Fruit fly (Drosophila melanogaster) whole organism, embryonic: Measurements from ENCODE around the gene CG15011.
A peak's percentile ranks its signal among the peaks of the same experiment; 100 is the strongest.

Experiments
- Bgb ChIP-seq: fragments of 200-800 bp; sonication (Bioruptor generic); IDR thresholded peaks from 2 replicates; pipeline ENCODE4 v1.3.6; 2022; ENCODE audit warnings: missing biosample characterization, missing genetic modification characterization; ENCODE audit not compliant: partially characterized antibody
- CG11247 ChIP-seq: fragments of 200-800 bp; sonication (Bioruptor generic); IDR thresholded peaks from 2 replicates; pipeline ENCODE4 v1.3.6; 2022; ENCODE audit warnings: missing biosample characterization, missing genetic modification characterization
- CG11456 ChIP-seq: fragments of 200-800 bp; sonication (Bioruptor generic); IDR thresholded peaks from 3 replicates; pipeline ENCODE4 v1.3.6; 2022; ENCODE audit warnings: missing biosample characterization, missing genetic modification characterization
- CG12071 ChIP-seq: fragments of 200-800 bp; sonication (Bioruptor generic); optimal IDR thresholded peaks from 3 replicates; lab custom pipeline; 2018; ENCODE audit warnings: missing biosample characterization, mild to moderate bottlenecking, missing genetic modification characterization
- CG12659 ChIP-seq: fragments of 200-800 bp; sonication (Bioruptor generic); optimal IDR thresholded peaks from 3 replicates; lab custom pipeline; 2017; ENCODE audit warnings: mild to moderate bottlenecking, missing biosample characterization, missing genetic modification reagents, missing genetic modification characterization
- CG13296 ChIP-seq: fragments of 200-800 bp; sonication (Bioruptor generic); optimal IDR thresholded peaks from 3 replicates; lab custom pipeline; 2018; ENCODE audit warnings: missing biosample characterization, mild to moderate bottlenecking, missing genetic modification characterization
- CG13424 ChIP-seq: fragments of 200-800 bp; sonication (Bioruptor generic); optimal IDR thresholded peaks from 2 replicates; lab custom pipeline; 2019; ENCODE audit warnings: missing biosample characterization, mild to moderate bottlenecking, missing genetic modification characterization, moderate library complexity
- CG17328 ChIP-seq: fragments of 200-800 bp; sonication (Bioruptor generic); IDR thresholded peaks from 2 replicates; pipeline ENCODE4 v1.3.6; 2022; ENCODE audit warnings: missing biosample characterization, missing genetic modification characterization
- CG17912 ChIP-seq: fragments of 200-800 bp; sonication (Bioruptor generic); optimal IDR thresholded peaks from 2 replicates; lab custom pipeline; 2018; ENCODE audit warnings: missing biosample characterization, mild to moderate bottlenecking, missing genetic modification characterization
- CG18262 ChIP-seq: fragments of 200-800 bp; optimal IDR thresholded peaks from 3 replicates; lab custom pipeline; 2019; ENCODE audit warnings: missing biosample characterization, mild to moderate bottlenecking, missing genetic modification characterization, moderate library complexity
- CG18619 ChIP-seq: fragments of 200-800 bp; sonication (Bioruptor generic); optimal IDR thresholded peaks from 3 replicates; lab custom pipeline; 2017; ENCODE audit warnings: missing biosample characterization, mild to moderate bottlenecking, missing genetic modification characterization
- CG2129 ChIP-seq: fragments of 200-800 bp; sonication (Bioruptor generic); IDR thresholded peaks from 2 replicates; pipeline ENCODE4 v1.3.6; 2022; ENCODE audit warnings: missing biosample characterization, missing genetic modification characterization; ENCODE audit not compliant: partially characterized antibody
- CG2889 ChIP-seq: fragments of 200-800 bp; sonication (Bioruptor generic); IDR thresholded peaks from 3 replicates; pipeline ENCODE4 v1.3.6; 2022; ENCODE audit warnings: missing biosample characterization, missing genetic modification characterization
- CG31388 ChIP-seq: fragments of 200-800 bp; sonication (Bioruptor generic); optimal IDR thresholded peaks from 2 replicates; lab custom pipeline; 2016; ENCODE audit warnings: missing biosample characterization, missing genetic modification characterization
- CG32532 ChIP-seq: fragments of 200-800 bp; sonication (Bioruptor generic); IDR thresholded peaks from 2 replicates; pipeline ENCODE4 v1.3.6; 2022; ENCODE audit warnings: missing biosample characterization, missing genetic modification characterization
- CG33213 ChIP-seq: fragments of 200-800 bp; sonication (Bioruptor generic); optimal IDR thresholded peaks from 3 replicates; lab custom pipeline; 2016; ENCODE audit warnings: missing biosample characterization, missing genetic modification characterization
- CG3995 ChIP-seq: fragments of 200-800 bp; sonication (Bioruptor generic); optimal IDR thresholded peaks from 3 replicates; lab custom pipeline; 2016; ENCODE audit warnings: missing biosample characterization, missing genetic modification characterization
- CG6765 ChIP-seq: fragments of 200-800 bp; sonication (Bioruptor generic); optimal IDR thresholded peaks from 3 replicates; lab custom pipeline; 2017; ENCODE audit warnings: missing biosample characterization, mild to moderate bottlenecking, missing genetic modification characterization
- CG8089 ChIP-seq: fragments of 200-800 bp; sonication (Bioruptor generic); optimal IDR thresholded peaks from 3 replicates; lab custom pipeline; 2016; ENCODE audit warnings: missing biosample characterization, missing genetic modification characterization
- CG8388 ChIP-seq: fragments of 200-800 bp; sonication (Bioruptor generic); optimal IDR thresholded peaks from 2 replicates; lab custom pipeline; 2019; ENCODE audit warnings: missing biosample characterization, mild to moderate bottlenecking, missing genetic modification characterization, moderate library complexity
- CG8924 ChIP-seq: fragments of 200-800 bp; optimal IDR thresholded peaks from 3 replicates; lab custom pipeline; 2019; ENCODE audit warnings: missing biosample characterization, mild to moderate bottlenecking, missing genetic modification characterization, moderate library complexity
- CG9437 ChIP-seq: fragments of 200-800 bp; sonication (Bioruptor generic); optimal IDR thresholded peaks from 2 replicates; lab custom pipeline; 2018; ENCODE audit warnings: missing biosample characterization, mild to moderate bottlenecking, missing genetic modification characterization
- CG9609 ChIP-seq: fragments of 200-800 bp; sonication (Bioruptor generic); optimal IDR thresholded peaks from 3 replicates; lab custom pipeline; 2016; ENCODE audit warnings: missing biosample characterization, missing genetic modification characterization
- D19B ChIP-seq: fragments of 200-800 bp; sonication (Bioruptor generic); optimal IDR thresholded peaks from 2 replicates; lab custom pipeline; 2017; ENCODE audit warnings: missing biosample characterization, mild to moderate bottlenecking, missing genetic modification characterization
- E2f1 ChIP-seq: fragments of 200-800 bp; sonication (Bioruptor generic); IDR thresholded peaks from 2 replicates; pipeline ENCODE4 v1.3.6; 2022; ENCODE audit warnings: missing biosample characterization, missing genetic modification characterization
- Elba2 ChIP-seq: fragments of 200-800 bp; sonication (Bioruptor generic); optimal IDR thresholded peaks from 3 replicates; lab custom pipeline; 2016; ENCODE audit warnings: missing biosample characterization, missing genetic modification characterization
- Ets65A ChIP-seq: fragments of 200-800 bp; sonication (Bioruptor generic); peaks from one replicate; lab custom pipeline; 2016; ENCODE audit warnings: missing biosample characterization, missing genetic modification characterization
- Fer1 ChIP-seq: fragments of 200-800 bp; sonication (Bioruptor generic); optimal IDR thresholded peaks from 2 replicates; lab custom pipeline; 2017; ENCODE audit warnings: missing biosample characterization, mild to moderate bottlenecking, missing genetic modification characterization
- H15 ChIP-seq: fragments of 200-800 bp; sonication (Bioruptor generic); IDR thresholded peaks from 3 replicates; pipeline ENCODE4 v1.3.6; 2022; ENCODE audit warnings: missing biosample characterization, missing genetic modification characterization
- Hr78 ChIP-seq, 2 experiments: fragments of 200-800 bp in 1 of 2; fragments of >200 bp in 1 of 2; sonication (Bioruptor generic) in 1 of 2; optimal IDR thresholded peaks; 2 replicates each; lab custom pipeline; 2017 to 2019; ENCODE audit warnings: missing biosample characterization in 2 of 2, missing genetic modification characterization in 2 of 2, mild to moderate bottlenecking in 1 of 2, moderate library complexity in 1 of 2
- Neu2 ChIP-seq: fragments of 200-800 bp; sonication (Bioruptor generic); optimal IDR thresholded peaks from 3 replicates; lab custom pipeline; 2016; ENCODE audit warnings: missing biosample characterization, missing genetic modification characterization, borderline replicate concordance
- Rx ChIP-seq: fragments of 200-800 bp; sonication (Bioruptor generic); IDR thresholded peaks from 2 replicates; pipeline ENCODE4 v1.3.6; 2022; ENCODE audit warnings: missing biosample characterization, missing genetic modification characterization
- Sry-δ ChIP-seq: fragments of 200-800 bp; sonication (Bioruptor generic); optimal IDR thresholded peaks from 2 replicates; lab custom pipeline; 2016; ENCODE audit warnings: missing biosample characterization, missing genetic modification characterization
- ac ChIP-seq: fragments of 200-800 bp; sonication (Bioruptor generic); optimal IDR thresholded peaks from 3 replicates; lab custom pipeline; 2017; ENCODE audit warnings: missing biosample characterization, mild to moderate bottlenecking, missing genetic modification characterization
- al ChIP-seq: fragments of 200-800 bp; sonication (Bioruptor generic); IDR thresholded peaks from 2 replicates; pipeline ENCODE4 v1.3.6; 2022; ENCODE audit warnings: missing biosample characterization, missing genetic modification characterization
- bigmax ChIP-seq: fragments of 200-800 bp; sonication (Bioruptor generic); optimal IDR thresholded peaks from 2 replicates; lab custom pipeline; 2018; ENCODE audit warnings: missing biosample characterization, mild to moderate bottlenecking, missing genetic modification characterization
- bowl ChIP-seq: fragments of 200-800 bp; sonication (Bioruptor generic); IDR thresholded peaks from 2 replicates; pipeline ENCODE4 v1.3.6; 2022; ENCODE audit warnings: missing biosample characterization, missing genetic modification characterization
- danr ChIP-seq: fragments of 200-800 bp; sonication (Bioruptor generic); IDR thresholded peaks from 2 replicates; pipeline ENCODE4 v1.3.6; 2022; ENCODE audit warnings: missing biosample characterization, missing genetic modification characterization
- hbn ChIP-seq: fragments of 200-800 bp; sonication (Bioruptor generic); IDR thresholded peaks from 2 replicates; pipeline ENCODE4 v1.3.6; 2022; ENCODE audit warnings: missing biosample characterization, missing genetic modification characterization; ENCODE audit not compliant: partially characterized antibody
- her ChIP-seq: fragments of 200-800 bp; sonication (Bioruptor generic); optimal IDR thresholded peaks from 2 replicates; lab custom pipeline; 2016; ENCODE audit warnings: missing biosample characterization, missing genetic modification characterization
- jumu ChIP-seq: fragments of 200-800 bp; sonication (Bioruptor generic); optimal IDR thresholded peaks from 3 replicates; lab custom pipeline; 2016; ENCODE audit warnings: missing biosample characterization, missing genetic modification characterization
- kay ChIP-seq: fragments of 200-800 bp; sonication (Bioruptor generic); optimal IDR thresholded peaks from 2 replicates; lab custom pipeline; 2016; ENCODE audit warnings: missing biosample characterization, missing genetic modification characterization
- lbe ChIP-seq: fragments of 200-800 bp; sonication (Bioruptor generic); optimal IDR thresholded peaks from 2 replicates; lab custom pipeline; 2016; ENCODE audit warnings: missing biosample characterization, mild to moderate bottlenecking, missing genetic modification characterization
- nerfin-2 ChIP-seq: fragments of 200-800 bp; sonication (Bioruptor generic); IDR thresholded peaks from 2 replicates; pipeline ENCODE4 v1.3.6; 2022; ENCODE audit warnings: missing biosample characterization, missing genetic modification characterization; ENCODE audit not compliant: partially characterized antibody
- oc ChIP-seq: fragments of 200-800 bp; sonication (Bioruptor generic); optimal IDR thresholded peaks from 2 replicates; lab custom pipeline; 2018; ENCODE audit warnings: missing biosample characterization, mild to moderate bottlenecking, missing genetic modification characterization, moderate library complexity
- odd ChIP-seq: fragments of 200-800 bp; sonication (Bioruptor generic); optimal IDR thresholded peaks from 2 replicates; lab custom pipeline; 2017; ENCODE audit warnings: missing biosample characterization, mild to moderate bottlenecking, missing genetic modification characterization
- rib ChIP-seq: fragments of 200-800 bp; sonication (Bioruptor generic); IDR thresholded peaks from 2 replicates; pipeline ENCODE4 v1.3.6; 2022; ENCODE audit warnings: missing biosample characterization, missing genetic modification characterization
- run ChIP-seq: fragments of 200-800 bp; sonication (Bioruptor generic); optimal IDR thresholded peaks from 3 replicates; lab custom pipeline; 2018; ENCODE audit warnings: missing biosample characterization, mild to moderate bottlenecking, missing genetic modification characterization
- sob ChIP-seq: fragments of 200-800 bp; sonication (Bioruptor generic); IDR thresholded peaks from 2 replicates; pipeline ENCODE4 v1.3.6; 2022; ENCODE audit warnings: missing biosample characterization, missing genetic modification characterization
- zen2 ChIP-seq: fragments of 200-800 bp; sonication (Bioruptor generic); IDR thresholded peaks from 3 replicates; pipeline ENCODE4 v1.3.6; 2022; ENCODE audit warnings: missing biosample characterization, missing genetic modification characterization; ENCODE audit not compliant: partially characterized antibody
- zf30C ChIP-seq: fragments of 200-800 bp; sonication (Bioruptor generic); optimal IDR thresholded peaks from 3 replicates; lab custom pipeline; 2018; ENCODE audit warnings: missing biosample characterization, mild to moderate bottlenecking, missing genetic modification characterization

CG15011 gene

dm6 chr3L:4292120-4292697 lies 33.3 kb upstream of the CG15011 start, which contains the start of the genes CG15012 and Fdx2 (continued):
- no peak for TF ChIP-seq CG6765 (GFP tag; lab: Kevin White, UChicago)
- TF ChIP-seq zen2 (GFP tag; lab: Robert Waterston, UW), result no peak
- TF ChIP-seq E2f1 (GFP tag; lab: Robert Waterston, UW), result no peak
- TF ChIP-seq CG32532 (GFP tag; lab: Robert Waterston, UW), result no peak; the same call in 1 of the 2 replicates
- TF ChIP-seq CG11247, result no peak
- no peak for TF ChIP-seq CG8089
- TF ChIP-seq CG9437 (GFP tag; lab: Kevin White, UChicago), result peak; percentile 28
- TF ChIP-seq ac, result no peak
- TF ChIP-seq oc (tag; lab: Kevin White, UChicago), result no peak
- no peak for TF ChIP-seq her (GFP tag; lab: Kevin White, UChicago)
- TF ChIP-seq al (GFP tag; lab: Robert Waterston, UW), result no peak
- TF ChIP-seq CG8388 (GFP tag; lab: Kevin White, UChicago), result no peak
- TF ChIP-seq Bgb (GFP tag; lab: Robert Waterston, UW), result no peak
- no peak for TF ChIP-seq CG17912 (GFP tag; lab: Kevin White, UChicago)
- no peak for TF ChIP-seq CG18619 (GFP tag; lab: Kevin White, UChicago)
- TF ChIP-seq CG12659 (GFP tag; lab: Kevin White, UChicago), result peak; percentile 69
- peak; percentile 44 for TF ChIP-seq CG3995 (GFP tag; lab: Kevin White, UChicago)
- TF ChIP-seq CG18262 (tag; lab: Kevin White, UChicago), result peak; percentile 40
- no peak for TF ChIP-seq H15
- no peak for TF ChIP-seq CG13296 (GFP tag; lab: Kevin White, UChicago)
- no peak for TF ChIP-seq Neu2
- no peak for TF ChIP-seq CG2129 (GFP tag; lab: Robert Waterston, UW)
- TF ChIP-seq lbe (GFP tag; lab: Kevin White, UChicago), result no peak
- TF ChIP-seq nerfin-2, result no peak
- no peak for TF ChIP-seq CG13424 (tag; lab: Kevin White, UChicago)
- no peak for TF ChIP-seq CG12071
- no peak for TF ChIP-seq CG2889 (GFP tag; lab: Robert Waterston, UW)
- TF ChIP-seq CG9609 (GFP tag; lab: Kevin White, UChicago), result peak; percentile 32
- TF ChIP-seq CG31388 (GFP tag; lab: Kevin White, UChicago), result no peak
- no peak for TF ChIP-seq rib (GFP tag; lab: Robert Waterston, UW)
- peak; percentile 61 for TF ChIP-seq CG33213 (GFP tag; lab: Kevin White, UChicago)
- peak; percentile 67 for TF ChIP-seq CG8924 (tag; lab: Kevin White, UChicago)
- TF ChIP-seq CG17328, result no peak
- peak; percentile 50 for TF ChIP-seq Sry-δ (GFP tag; lab: Kevin White, UChicago)
- TF ChIP-seq kay, result peak; percentile 28
- no peak for TF ChIP-seq run (tag; lab: Kevin White, UChicago)
- TF ChIP-seq bigmax (GFP tag; lab: Kevin White, UChicago), result no peak
- TF ChIP-seq Fer1 (GFP tag; lab: Kevin White, UChicago), result no peak
- TF ChIP-seq D19B, result no peak
- no peak for TF ChIP-seq Rx (GFP tag; lab: Robert Waterston, UW)
- TF ChIP-seq CG11456 (GFP tag; lab: Robert Waterston, UW), result no peak
- TF ChIP-seq hbn (GFP tag; lab: Robert Waterston, UW), result no peak
- TF ChIP-seq bowl, result no peak
- no peak for TF ChIP-seq zf30C
- TF ChIP-seq Elba2 (GFP tag; lab: Kevin White, UChicago), result no peak
- TF ChIP-seq jumu (GFP tag; lab: Kevin White, UChicago), result peak; percentile 43
- TF ChIP-seq Hr78 (GFP tag; optimal IDR thresholded peaks at IDR 0.05; lab: Kevin White, UChicago), result no peak
- peak; percentile 77 for TF ChIP-seq Ets65A (GFP tag; lab: Kevin White, UChicago)
- TF ChIP-seq sob (GFP tag; lab: Robert Waterston, UW), result no peak
- TF ChIP-seq danr, result no peak
- no peak for TF ChIP-seq odd (GFP tag; lab: Kevin White, UChicago)
